Worm (Caenorhabditis elegans) whole organism, L4/young adult: ENCODE measurements around the gene C17E7.9.

ENCODE experiments used
- W03F9.2 ChIP-seq: fragments of 150-350 bp; optimal IDR thresholded peaks from 2 replicates; lab custom pipeline; 2014; ENCODE audit warnings: missing biosample characterization, missing genetic modification characterization
- him-1 ChIP-seq: sonication (generic microtip); optimal IDR thresholded peaks from 2 replicates; lab custom pipeline; 2016; ENCODE audit warnings: missing genotype, missing genetic modification reagents, missing genetic modification characterization, missing compliant biosample characterization

DNA sequence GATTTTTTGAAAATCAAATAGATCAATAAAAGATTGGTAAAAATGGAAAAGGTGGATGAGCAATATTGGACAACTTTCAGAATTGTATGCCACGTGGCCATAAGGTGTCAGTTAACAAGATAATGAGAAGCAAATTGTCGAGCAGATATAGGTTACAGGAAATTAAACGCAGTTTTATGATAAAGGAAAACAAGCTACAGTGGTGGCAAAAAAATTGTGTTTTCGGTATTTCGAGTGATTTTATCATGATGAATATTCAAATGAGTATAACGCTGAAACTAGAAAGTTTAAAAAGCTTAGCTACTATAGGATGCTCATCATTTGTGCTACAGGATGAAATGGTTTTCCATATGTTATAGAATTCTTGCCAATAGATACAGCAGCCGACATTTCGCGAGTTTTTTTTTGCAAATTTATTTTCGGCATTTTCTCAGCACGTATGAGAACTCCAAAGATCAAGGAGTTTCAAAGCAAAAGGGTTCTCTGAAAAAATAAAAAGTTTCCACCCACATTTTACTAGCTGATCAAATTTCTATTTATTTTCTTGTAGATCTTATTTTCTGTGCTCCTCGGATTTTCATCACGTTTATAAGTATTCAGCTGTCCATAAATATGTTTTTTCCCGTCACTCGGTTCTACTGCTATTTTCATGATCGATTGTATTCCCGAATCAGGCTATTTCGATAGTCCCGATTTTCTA lies 11.9 kb upstream of the C17E7.9 start, which contains the start of the genes str-229 and srh-190:
- no peak for TF ChIP-seq him-1
- no peak for TF ChIP-seq W03F9.2
